Fruit fly (Drosophila melanogaster): ENCODE results near the gene CG9458.

DNA sequence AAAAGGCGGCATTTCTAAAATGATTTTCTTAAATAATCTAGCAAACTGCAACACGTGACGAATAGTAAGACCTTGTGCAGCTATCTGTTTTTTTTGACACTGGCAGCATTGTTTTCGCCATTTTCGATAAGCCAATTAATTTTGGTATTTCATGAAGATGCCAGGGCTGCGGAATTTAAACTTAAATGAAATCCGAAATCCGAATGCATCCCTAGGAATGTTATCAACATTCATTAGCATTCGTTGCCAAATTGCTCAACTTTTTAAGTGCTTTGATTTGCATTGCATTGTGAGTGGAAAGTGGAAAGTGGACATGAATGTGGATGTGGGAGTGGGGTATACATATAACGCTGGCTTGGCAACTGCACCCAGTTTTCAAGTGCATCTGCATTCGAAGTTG is 1.4 kb upstream of the CG9458 start, which contains the start of gene CG42857:
- TF ChIP-seq CG7368 (GFP tag; optimal IDR thresholded peaks at IDR 0.05) (no peak), CG16779 (tag; optimal IDR thresholded peaks at IDR 0.05) (no peak), achi (GFP tag; optimal IDR thresholded peaks at IDR 0.05) (no peak), OdsH (GFP tag; optimal IDR thresholded peaks at IDR 0.05) (no peak), svp (GFP tag) (no peak), CG34406 (GFP tag; optimal IDR thresholded peaks at IDR 0.05) (no peak), CG11762 (GFP tag; optimal IDR thresholded peaks at IDR 0.05; ENCODE audit: insufficient read depth) (no peak), Ets96B (tag; optimal IDR thresholded peaks at IDR 0.05) (no peak), CG6808 (GFP tag; optimal IDR thresholded peaks at IDR 0.05) (no peak)
